Worm (Caenorhabditis elegans): ENCODE data around the gene npr-25.

Gene npr-25

DNA sequence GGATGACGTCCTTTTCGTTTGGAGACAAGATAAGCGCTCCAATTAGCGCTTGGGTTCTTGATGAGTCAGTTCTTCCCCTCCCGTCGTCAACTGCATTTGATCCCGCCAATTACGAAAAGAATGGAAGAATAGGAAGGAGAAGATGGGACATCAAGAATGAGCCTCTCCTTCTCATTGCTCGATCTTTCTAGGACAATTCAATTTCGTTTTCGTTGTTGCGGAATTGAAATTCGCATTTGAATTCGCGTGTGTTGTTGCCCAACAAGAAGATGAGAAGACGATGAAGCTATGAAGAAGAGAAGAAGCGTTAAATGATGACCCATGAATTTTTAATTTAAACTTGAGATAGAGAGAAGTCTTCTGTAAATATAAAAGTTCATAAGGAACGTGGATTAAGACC lies 15.9 kb downstream of the npr-25 start:
- TF ChIP-seq ceh-43 (GFP tag; optimal IDR thresholded peaks at IDR 0.05) (no peak), ces-1 (GFP tag; optimal IDR thresholded peaks at IDR 0.05) (peak; percentile 91), hlh-1 (tag; optimal IDR thresholded peaks at IDR 0.05) (no peak)

DNA sequence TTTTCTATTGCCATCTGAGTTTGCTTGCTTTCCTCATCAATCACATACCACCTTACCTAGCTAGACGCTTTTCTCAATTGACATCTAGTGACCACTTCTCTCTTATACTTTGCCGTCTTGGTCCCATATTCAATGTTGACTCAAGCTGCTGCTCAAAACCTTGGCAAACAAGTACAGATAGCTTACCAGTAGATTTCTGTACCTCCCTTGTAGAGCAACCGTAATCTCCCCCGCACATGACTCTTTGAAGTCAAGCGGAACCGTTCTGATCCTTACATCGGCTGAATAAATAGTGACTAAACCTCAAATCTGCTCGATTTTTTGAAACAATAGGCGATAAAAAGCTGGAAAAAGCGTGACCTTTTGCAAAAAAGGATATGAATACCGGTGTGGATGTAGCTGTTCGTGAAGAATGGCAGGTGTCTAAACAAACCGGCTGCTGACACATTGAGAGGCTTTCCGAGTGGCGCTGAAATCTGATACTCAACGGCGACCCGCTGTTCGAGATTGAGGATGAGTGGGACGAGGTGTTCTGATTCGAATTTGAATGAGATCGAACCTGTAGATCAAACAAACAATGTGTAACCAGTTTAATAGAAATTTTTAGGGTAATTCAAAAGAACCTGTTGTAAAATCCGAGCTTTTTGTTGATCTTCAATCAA lies 16.9 kb downstream of the npr-25 start:
- no peak for TF ChIP-seq ztf-11 (tag; optimal IDR thresholded peaks at IDR 0.05)
- no peak for TF ChIP-seq snpc-4 (tag; optimal IDR thresholded peaks at IDR 0.05)
- peak; percentile 4 for TF ChIP-seq pha-4 (tag; optimal IDR thresholded peaks at IDR 0.05)
- TF ChIP-seq mls-2 (tag; optimal IDR thresholded peaks at IDR 0.05), result no peak
- TF ChIP-seq nhr-2 (tag; optimal IDR thresholded peaks at IDR 0.05), result peak; percentile 8
- no peak for TF ChIP-seq unc-62 (GFP tag; optimal IDR thresholded peaks at IDR 0.05)
- no peak for TF ChIP-seq sem-2 (GFP tag; optimal IDR thresholded peaks at IDR 0.05)
- TF ChIP-seq lin-32 (GFP tag; optimal IDR thresholded peaks at IDR 0.05), result no peak

DNA sequence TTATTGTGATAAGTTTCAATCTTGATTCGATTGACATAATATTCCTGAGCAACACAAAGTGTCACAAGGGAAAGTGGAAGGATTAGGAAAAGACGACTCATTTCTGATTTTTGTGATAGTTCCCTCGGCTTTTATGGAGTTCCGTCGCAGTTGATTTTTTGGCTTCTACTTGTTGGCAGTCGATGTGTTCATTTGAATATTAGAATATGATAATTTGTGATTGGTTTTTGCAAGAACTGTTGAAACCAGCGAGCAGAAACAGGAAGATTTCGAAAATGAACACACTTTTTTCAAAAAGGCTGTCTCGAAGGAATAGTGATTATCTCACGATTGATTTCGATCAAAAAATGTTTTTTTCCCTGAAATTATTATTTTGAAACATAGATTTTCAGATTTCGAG lies 18.6 kb downstream of the npr-25 start, which contains the start of gene T02E9.6:
Gene T02E9.6 (minus strand): TSS at position 101 of the 400 bp plus-strand sequence.
- TF ChIP-seq tbx-8 (GFP tag; optimal IDR thresholded peaks at IDR 0.05) (no peak), zip-8 (tag; optimal IDR thresholded peaks at IDR 0.05) (no peak), mab-5 (tag; optimal IDR thresholded peaks at IDR 0.05) (no peak), mls-2 (tag; optimal IDR thresholded peaks at IDR 0.05) (no peak), unc-120 (tag; optimal IDR thresholded peaks at IDR 0.05; ENCODE audit: poor library complexity, severe bottlenecking) (no peak), elt-1 (tag; optimal IDR thresholded peaks at IDR 0.05; ENCODE audit: borderline replicate concordance, insufficient read depth) (no peak), ceh-39 (tag; optimal IDR thresholded peaks at IDR 0.05) (no peak), unc-62 (GFP tag; optimal IDR thresholded peaks at IDR 0.05) (no peak), sem-2 (GFP tag; optimal IDR thresholded peaks at IDR 0.05) (no peak), hlh-1 (tag; optimal IDR thresholded peaks at IDR 0.05) (no peak), unc-39 (tag; optimal IDR thresholded peaks at IDR 0.05) (no peak), mep-1 (tag; optimal IDR thresholded peaks at IDR 0.05) (no peak), bed-3 (GFP tag; optimal IDR thresholded peaks at IDR 0.05) (no peak)

DNA sequence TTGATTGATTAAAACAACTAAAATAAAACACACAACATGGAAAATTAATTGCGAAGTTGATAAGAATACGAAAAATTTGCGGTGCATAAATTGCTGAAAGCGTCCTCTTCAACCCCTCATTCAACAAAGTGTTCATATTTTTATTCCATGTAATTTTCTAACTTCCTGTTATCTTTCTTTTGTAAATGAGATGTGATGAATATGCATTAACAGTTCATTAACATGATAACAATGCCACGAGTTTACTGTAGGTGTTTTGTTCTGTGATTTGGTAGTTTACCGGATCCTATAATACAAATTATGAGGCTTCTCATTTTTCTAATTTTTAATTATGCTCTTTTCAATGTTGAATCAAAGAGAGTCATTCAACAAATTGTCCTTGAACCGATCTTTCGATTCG lies 23.7 kb downstream of the npr-25 start, which contains the start of gene F47G9.6:
Gene F47G9.6 (plus strand): TSS at position 301 of the 400 bp plus-strand sequence.
- TF ChIP-seq elt-3 (tag; optimal IDR thresholded peaks at IDR 0.05) (no peak), snpc-4 (tag; optimal IDR thresholded peaks at IDR 0.05) (no peak), drap-1 (GFP tag; optimal IDR thresholded peaks at IDR 0.05) (no peak), ceh-83 (GFP tag; optimal IDR thresholded peaks at IDR 0.05) (no peak), unc-120 (tag; optimal IDR thresholded peaks at IDR 0.05; ENCODE audit: poor library complexity, severe bottlenecking) (no peak), unc-39 (tag; optimal IDR thresholded peaks at IDR 0.05) (no peak), zip-8 (tag; optimal IDR thresholded peaks at IDR 0.05) (no peak), pha-4 (tag; optimal IDR thresholded peaks at IDR 0.05) (no peak), ztf-11 (tag; optimal IDR thresholded peaks at IDR 0.05) (no peak), lsy-2 (tag; optimal IDR thresholded peaks at IDR 0.05) (no peak)

DNA sequence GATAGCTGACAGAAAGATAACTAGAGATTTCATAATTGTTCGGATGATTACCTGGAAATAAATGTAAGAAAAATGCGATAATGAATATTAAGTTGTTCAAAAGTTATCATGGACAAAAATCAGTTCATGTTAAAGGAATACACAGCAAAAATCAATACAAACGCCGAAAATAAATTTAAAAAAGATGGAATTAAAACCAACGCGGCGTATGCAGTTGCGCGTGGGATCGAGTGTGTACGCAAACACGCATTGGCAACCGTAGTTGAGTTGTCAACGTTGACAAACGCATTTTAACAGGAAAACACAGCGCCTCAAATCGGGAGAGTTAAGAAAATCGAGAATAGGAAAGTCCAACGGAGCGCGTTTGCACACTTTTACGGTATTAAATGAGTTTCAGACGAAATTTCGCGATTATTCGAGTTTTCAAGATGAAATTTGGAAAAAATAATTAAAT lies 25.9 kb downstream of the npr-25 start, which contains the start of gene tmed-10:
Gene tmed-10 (minus strand): TSS at position 51 of the 454 bp plus-strand sequence.
- TF ChIP-seq hlh-1 (tag; optimal IDR thresholded peaks at IDR 0.05), result peak; percentile 22
- TF ChIP-seq mep-1 (tag; optimal IDR thresholded peaks at IDR 0.05), result peak; percentile 34
- TF ChIP-seq lin-32 (GFP tag; optimal IDR thresholded peaks at IDR 0.05), result no peak
- peak; percentile 6 for TF ChIP-seq lin-13 (tag; optimal IDR thresholded peaks at IDR 0.05)
- peak; percentile 6 for TF ChIP-seq pha-4 (tag; optimal IDR thresholded peaks at IDR 0.05)
- peak; percentile 12 for TF ChIP-seq unc-120 (tag; optimal IDR thresholded peaks at IDR 0.05; ENCODE audit: poor library complexity, severe bottlenecking)
- TF ChIP-seq ham-2 (GFP tag; optimal IDR thresholded peaks at IDR 0.05), result no peak
- no peak for TF ChIP-seq nhr-28 (tag; optimal IDR thresholded peaks at IDR 0.05)
- TF ChIP-seq unc-62 (GFP tag; optimal IDR thresholded peaks at IDR 0.05), result no peak
- TF ChIP-seq lsy-2 (tag; optimal IDR thresholded peaks at IDR 0.05), result peak; percentile 88
- TF ChIP-seq ces-1 (GFP tag; optimal IDR thresholded peaks at IDR 0.05), result peak; percentile 70

DNA sequence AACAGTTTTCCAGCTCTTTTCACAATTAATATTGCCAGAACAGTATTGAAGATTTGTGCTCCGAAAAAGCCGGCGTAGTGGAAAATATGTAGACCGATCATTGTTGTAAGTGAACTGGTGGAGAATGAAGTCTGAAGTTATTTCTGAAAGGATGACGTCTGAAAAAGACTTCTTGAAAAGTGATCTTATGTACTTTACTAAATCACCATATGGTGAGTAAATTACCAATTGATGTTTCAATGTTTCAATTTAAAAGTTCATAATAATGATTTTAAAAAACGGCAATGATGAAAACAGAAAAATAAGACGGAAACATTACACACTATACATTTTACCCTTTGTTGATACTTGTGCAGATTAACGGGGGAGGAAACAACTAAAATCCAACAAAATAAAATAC lies 29.1 kb downstream of the npr-25 start, which contains the start of gene str-141:
Gene str-141 (minus strand): TSS at position 101 of the 400 bp plus-strand sequence.
- no peak for TF ChIP-seq pha-4 (tag; optimal IDR thresholded peaks at IDR 0.05)
- no peak for TF ChIP-seq cnd-1 (tag; optimal IDR thresholded peaks at IDR 0.05)
- TF ChIP-seq M03D4.4 (tag; optimal IDR thresholded peaks at IDR 0.05), result no peak
- TF ChIP-seq mep-1 (tag; optimal IDR thresholded peaks at IDR 0.05), result no peak
- no peak for TF ChIP-seq lin-32 (GFP tag; optimal IDR thresholded peaks at IDR 0.05)
- no peak for TF ChIP-seq ham-2 (GFP tag; optimal IDR thresholded peaks at IDR 0.05)
- no peak for TF ChIP-seq mls-2 (tag; optimal IDR thresholded peaks at IDR 0.05)
- no peak for TF ChIP-seq nhr-76 (tag; optimal IDR thresholded peaks at IDR 0.05)
- no peak for TF ChIP-seq sem-2 (GFP tag; optimal IDR thresholded peaks at IDR 0.05)
- no peak for TF ChIP-seq lsy-2 (tag; optimal IDR thresholded peaks at IDR 0.05)
- no peak for TF ChIP-seq ztf-11 (tag; optimal IDR thresholded peaks at IDR 0.05)
- no peak for TF ChIP-seq hlh-1 (tag; optimal IDR thresholded peaks at IDR 0.05)
